Fruit fly (Drosophila melanogaster) whole organism, adult: Measurements from ENCODE around the gene SdhBL.

ENCODE experiments used
- CG11617 ChIP-seq: fragments of 200-800 bp; sonication (Bioruptor generic); optimal IDR thresholded peaks from 2 replicates; lab custom pipeline; 2017; ENCODE audit warnings: mild to moderate bottlenecking, missing biosample characterization, missing genetic modification reagents, missing genetic modification characterization
- CG12768 ChIP-seq: fragments of 200-800 bp; sonication (Bioruptor generic); optimal IDR thresholded peaks from 2 replicates; lab custom pipeline; 2017; ENCODE audit warnings: missing biosample characterization, missing genetic modification characterization, mild to moderate bottlenecking, moderate library complexity, missing genetic modification reagents
- CG14711 ChIP-seq: fragments of 200-800 bp; sonication (Bioruptor generic); optimal IDR thresholded peaks from 2 replicates; lab custom pipeline; 2018; ENCODE audit warnings: missing biosample characterization, mild to moderate bottlenecking, missing genetic modification characterization, moderate library complexity
- CG1620 ChIP-seq: fragments of 200-800 bp; sonication (Bioruptor generic); optimal IDR thresholded peaks from 2 replicates; lab custom pipeline; 2016; ENCODE audit warnings: missing biosample characterization, missing genetic modification characterization
- CG33017 ChIP-seq: fragments of 200-800 bp; sonication (Bioruptor generic); optimal IDR thresholded peaks from 2 replicates; lab custom pipeline; 2018; ENCODE audit warnings: missing biosample characterization, mild to moderate bottlenecking, missing genetic modification characterization, moderate library complexity
- CG5204 ChIP-seq: fragments of 200-800 bp; sonication (Bioruptor generic); optimal IDR thresholded peaks from 2 replicates; lab custom pipeline; 2016; ENCODE audit warnings: missing biosample characterization, missing genetic modification characterization
- CG7045 ChIP-seq: fragments of 200-800 bp; sonication (Bioruptor generic); optimal IDR thresholded peaks from 2 replicates; lab custom pipeline; 2017; ENCODE audit warnings: missing biosample characterization, mild to moderate bottlenecking, missing genetic modification characterization
- CG7101 ChIP-seq: fragments of 200-800 bp; sonication (Bioruptor generic); optimal IDR thresholded peaks from 2 replicates; lab custom pipeline; 2018; ENCODE audit warnings: missing biosample characterization, mild to moderate bottlenecking, missing genetic modification characterization, moderate library complexity
- Clk ChIP-seq: fragments of 200-800 bp; sonication (Bioruptor generic); optimal IDR thresholded peaks from 2 replicates; lab custom pipeline; 2017; ENCODE audit warnings: missing biosample characterization, missing genetic modification characterization
- Crg-1 ChIP-seq: fragments of 200-800 bp; sonication (Bioruptor generic); optimal IDR thresholded peaks from 2 replicates; lab custom pipeline; 2016; ENCODE audit warnings: missing biosample characterization, missing genetic modification characterization
- Hr96 ChIP-seq: fragments of 200-800 bp; sonication (Bioruptor generic); optimal IDR thresholded peaks from 2 replicates; lab custom pipeline; 2016; ENCODE audit warnings: missing biosample characterization, missing genetic modification characterization
- Mnt ChIP-seq: fragments of 200-800 bp; sonication (Bioruptor generic); optimal IDR thresholded peaks from 2 replicates; lab custom pipeline; 2016; ENCODE audit warnings: missing biosample characterization, mild to moderate bottlenecking, missing genetic modification characterization
- bab1 ChIP-seq: fragments of 200-800 bp; sonication (Bioruptor generic); optimal IDR thresholded peaks from 3 replicates; lab custom pipeline; 2019; ENCODE audit warnings: missing biosample characterization, mild to moderate bottlenecking, missing genetic modification characterization, moderate library complexity
- cic ChIP-seq: fragments of 200-800 bp; sonication (Bioruptor generic); optimal IDR thresholded peaks from 2 replicates; lab custom pipeline; 2017; ENCODE audit warnings: missing biosample characterization, mild to moderate bottlenecking, missing genetic modification characterization, moderate library complexity
- cnc ChIP-seq, 2 experiments: fragments of >200 bp; optimal IDR thresholded peaks; 2 replicates each; lab custom pipeline; 2017
- kay ChIP-seq: fragments of 200-800 bp; sonication (Bioruptor generic); peaks from one replicate; lab custom pipeline; 2016; ENCODE audit warnings: missing biosample characterization, missing genetic modification characterization, borderline replicate concordance
- ovo ChIP-seq: fragments of 200-800 bp; sonication (Bioruptor generic); optimal IDR thresholded peaks from 2 replicates; lab custom pipeline; 2016; ENCODE audit warnings: missing biosample characterization, missing genetic modification characterization
- pad ChIP-seq: fragments of 200-800 bp; sonication (Bioruptor generic); optimal IDR thresholded peaks from 3 replicates; lab custom pipeline; 2017; ENCODE audit warnings: missing biosample characterization, missing genetic modification characterization, mild to moderate bottlenecking, moderate library complexity, missing genetic modification reagents
- tj ChIP-seq: fragments of 200-800 bp; sonication (Bioruptor generic); optimal IDR thresholded peaks from 3 replicates; lab custom pipeline; 2017; ENCODE audit warnings: missing biosample characterization, mild to moderate bottlenecking, missing genetic modification characterization, moderate library complexity
- toe ChIP-seq: fragments of 200-800 bp; sonication (Bioruptor generic); optimal IDR thresholded peaks from 2 replicates; lab custom pipeline; 2016; ENCODE audit warnings: missing biosample characterization, missing genetic modification characterization

SdhBL gene

dm6 chrX:18929946-18930562 is 35.8 kb downstream of the SdhBL start, which contains the start of gene CG43759:
Gene CG43759, plus strand, starts transcription at chrX:18930335.
- no peak for TF ChIP-seq CG7045
- TF ChIP-seq kay: no peak
- no peak for TF ChIP-seq Mnt (GFP tag; lab: Kevin White, UChicago)

dm6 chrX:18930868-18931267 is 36.6 kb downstream of the SdhBL start:
- TF ChIP-seq ovo (no peak), pad (GFP tag; lab: Kevin White, UChicago) (peak; percentile 85)

- no peak for TF ChIP-seq CG7101 (tag; lab: Kevin White, UChicago)
- TF ChIP-seq cnc (optimal IDR thresholded peaks at IDR 0.05; lab: Kevin White, UChicago): no peak
- TF ChIP-seq CG11617: no peak
- no peak for TF ChIP-seq CG7045
- TF ChIP-seq CG5204: no peak
- no peak for TF ChIP-seq CG12768 (GFP tag; lab: Kevin White, UChicago)
- TF ChIP-seq tj (GFP tag; lab: Kevin White, UChicago): no peak
- no peak for TF ChIP-seq Hr96
- no peak for TF ChIP-seq CG1620 (GFP tag; lab: Kevin White, UChicago)
- no peak for TF ChIP-seq toe (GFP tag; lab: Kevin White, UChicago)
- no peak for TF ChIP-seq ovo
- TF ChIP-seq cic (GFP tag; lab: Kevin White, UChicago): no peak
- TF ChIP-seq pad (GFP tag; lab: Kevin White, UChicago): no peak
- TF ChIP-seq Crg-1 (GFP tag; lab: Kevin White, UChicago): no peak
These were observed 39.2 kb downstream of the SdhBL start for dm6 chrX:18933442-18933841.

dm6 chrX:18934859-18935258 is 40.6 kb downstream of the SdhBL start:
- TF ChIP-seq toe (GFP tag; lab: Kevin White, UChicago): no peak
- TF ChIP-seq Hr96: no peak
- no peak for TF ChIP-seq cnc (optimal IDR thresholded peaks at IDR 0.05; lab: Kevin White, UChicago)
- TF ChIP-seq kay: no peak

- TF ChIP-seq toe (GFP tag; lab: Kevin White, UChicago): no peak
These were observed 42.4 kb downstream of the SdhBL start for dm6 chrX:18936606-18937005.

dm6 chrX:18938127-18938939 is 44.1 kb downstream of the SdhBL start:
- TF ChIP-seq kay (peak; percentile 45), CG11617 (no peak), CG12768 (GFP tag; lab: Kevin White, UChicago) (no peak), cic (GFP tag; lab: Kevin White, UChicago) (no peak), Crg-1 (GFP tag; lab: Kevin White, UChicago) (no peak)

- TF ChIP-seq ovo (no peak), CG1620 (GFP tag; lab: Kevin White, UChicago) (no peak), bab1 (GFP tag; lab: Kevin White, UChicago) (no peak), pad (GFP tag; lab: Kevin White, UChicago) (no peak), CG7101 (tag; lab: Kevin White, UChicago) (no peak), cic (GFP tag; lab: Kevin White, UChicago) (no peak), Crg-1 (GFP tag; lab: Kevin White, UChicago) (no peak), CG14711 (no peak), tj (GFP tag; lab: Kevin White, UChicago) (no peak), CG11617 (no peak), kay (no peak), Hr96 (no peak), CG33017 (tag; lab: Kevin White, UChicago) (no peak), Mnt (GFP tag; lab: Kevin White, UChicago) (no peak), toe (GFP tag; lab: Kevin White, UChicago) (no peak), CG7045 (no peak), CG12768 (GFP tag; lab: Kevin White, UChicago) (no peak), CG5204 (no peak)
These were observed 45.2 kb downstream of the SdhBL start for dm6 chrX:18939429-18939828.

- no peak for TF ChIP-seq CG7101 (tag; lab: Kevin White, UChicago)
- no peak for TF ChIP-seq cic (GFP tag; lab: Kevin White, UChicago)
- TF ChIP-seq CG12768 (GFP tag; lab: Kevin White, UChicago): no peak
- TF ChIP-seq CG5204: no peak
- TF ChIP-seq Hr96: no peak
- TF ChIP-seq tj (GFP tag; lab: Kevin White, UChicago): no peak
- TF ChIP-seq Mnt (GFP tag; lab: Kevin White, UChicago): no peak
- no peak for TF ChIP-seq CG1620 (GFP tag; lab: Kevin White, UChicago)
- TF ChIP-seq Clk: no peak
- no peak for TF ChIP-seq kay
- no peak for TF ChIP-seq toe (GFP tag; lab: Kevin White, UChicago)
- TF ChIP-seq CG11617: no peak
- no peak for TF ChIP-seq bab1 (GFP tag; lab: Kevin White, UChicago)
- no peak for TF ChIP-seq CG33017 (tag; lab: Kevin White, UChicago)
These were observed 47.7 kb downstream of the SdhBL start for dm6 chrX:18941980-18942379.
